Worm (Caenorhabditis elegans) whole organism, L4 larva: ENCODE results near the gene F42A6.5.

Experiments
- ZK546.5 ChIP-seq, 2 experiments: sonication (generic microtip); optimal IDR thresholded peaks; 2 replicates each; lab custom pipeline; 2017; ENCODE audit warnings: missing biosample characterization in 2 of 2, missing genetic modification characterization in 2 of 2
- fkh-10 ChIP-seq: fragments of 150-350 bp; optimal IDR thresholded peaks from 2 replicates; lab custom pipeline; 2014; ENCODE audit warnings: missing biosample characterization, missing genetic modification reagents, missing genetic modification characterization
- lin-39 ChIP-seq: fragments of 150-350 bp; optimal IDR thresholded peaks from 2 replicates; lab custom pipeline; 2014; ENCODE audit warnings: missing biosample characterization, missing genetic modification reagents, missing genetic modification characterization
- mdt-29 ChIP-seq: fragments of 200-800 bp; sonication (Bioruptor generic); IDR thresholded peaks from 2 replicates; pipeline ENCODE4 v1.3.6; 2022; ENCODE audit warnings: missing genetic modification reagents, missing genetic modification characterization, missing compliant biosample characterization
- nhr-11 ChIP-seq: fragments of 150-350 bp; optimal IDR thresholded peaks from 2 replicates; lab custom pipeline; 2014; ENCODE audit warnings: missing biosample characterization, missing genetic modification characterization
- nhr-28 ChIP-seq: fragments of 150-350 bp; optimal IDR thresholded peaks from 2 replicates; lab custom pipeline; 2014; ENCODE audit warnings: missing biosample characterization, missing genetic modification characterization
- pqm-1 ChIP-seq: sonication (generic microtip); optimal IDR thresholded peaks from 2 replicates; lab custom pipeline; 2017; ENCODE audit warnings: missing biosample characterization, missing genetic modification characterization
- snpc-4 ChIP-seq: fragments of 150-350 bp; optimal IDR thresholded peaks from 2 replicates; lab custom pipeline; 2014; ENCODE audit warnings: missing biosample characterization, missing genetic modification characterization
- tra-1 ChIP-seq: fragments of 200-800 bp; sonication (Bioruptor generic); IDR thresholded peaks from 2 replicates; pipeline ENCODE4 v1.3.6; 2022; ENCODE audit warnings: missing genetic modification reagents, missing genetic modification characterization, missing compliant biosample characterization
- unc-39 ChIP-seq: sonication (generic microtip); optimal IDR thresholded peaks from 2 replicates; lab custom pipeline; 2017; ENCODE audit warnings: missing biosample characterization, missing genetic modification characterization

ce11 chrIV:3289237-3289636, 42.4 kb downstream of the F42A6.5 start, which contains the start of gene gcy-23:
- TF ChIP-seq pqm-1 (tag; lab: Kevin White, UChicago) (no peak), tra-1 (no peak), nhr-28 (tag; lab: Kevin White, UChicago) (no peak), fkh-10 (GFP tag; lab: Kevin White, UChicago) (no peak), ZK546.5 (tag; optimal IDR thresholded peaks at IDR 0.05; lab: Kevin White, UChicago) (no peak), lin-39 (no peak), mdt-29 (GFP tag; lab: Robert Waterston, UW) (no peak), snpc-4 (tag; lab: Kevin White, UChicago) (no peak), nhr-11 (tag; lab: Kevin White, UChicago) (no peak), unc-39 (tag; lab: Kevin White, UChicago) (no peak)
